Worm (Caenorhabditis elegans) whole organism, L3 larva: ENCODE results near the gene emre-1.

Source experiments
- R02D3.7 ChIP-seq: fragments of 150-350 bp; optimal IDR thresholded peaks from 2 replicates; lab custom pipeline; 2014; ENCODE audit warnings: missing biosample characterization, missing genetic modification characterization
- ZK546.5 ChIP-seq: sonication (generic microtip); optimal IDR thresholded peaks from 2 replicates; lab custom pipeline; 2017; ENCODE audit warnings: missing biosample characterization, missing genetic modification characterization
- aly-2 ChIP-seq: fragments of 150-350 bp; optimal IDR thresholded peaks from 2 replicates; lab custom pipeline; 2014; ENCODE audit warnings: missing biosample characterization, missing genetic modification characterization
- ama-1 ChIP-seq: fragments of 150-350 bp; optimal IDR thresholded peaks from 2 replicates; lab custom pipeline; 2018
- ceh-16 ChIP-seq: sonication (generic microtip); optimal IDR thresholded peaks from 2 replicates; lab custom pipeline; 2017; ENCODE audit warnings: missing biosample characterization, missing genetic modification characterization
- ceh-28 ChIP-seq: fragments of 150-350 bp; optimal IDR thresholded peaks from 2 replicates; lab custom pipeline; 2014; ENCODE audit warnings: missing biosample characterization, missing genetic modification reagents, missing genetic modification characterization
- ceh-82 ChIP-seq: fragments of 150-350 bp; optimal IDR thresholded peaks from 2 replicates; lab custom pipeline; 2014; ENCODE audit warnings: missing biosample characterization, missing genetic modification characterization
- ceh-9 ChIP-seq: sonication (generic microtip); optimal IDR thresholded peaks from 2 replicates; lab custom pipeline; 2018; ENCODE audit warnings: missing biosample characterization, missing genetic modification characterization
- daf-12 ChIP-seq: fragments of 150-350 bp; optimal IDR thresholded peaks from 2 replicates; lab custom pipeline; 2014; ENCODE audit warnings: missing biosample characterization, missing genetic modification reagents, missing genetic modification characterization
- egl-27 ChIP-seq: sonication (generic microtip); optimal IDR thresholded peaks from 4 replicates; lab custom pipeline; 2017; ENCODE audit warnings: missing biosample characterization, missing genetic modification reagents, missing genetic modification characterization
- egl-5 ChIP-seq: fragments of 150-350 bp; optimal IDR thresholded peaks from 2 replicates; lab custom pipeline; 2017; ENCODE audit warnings: missing biosample characterization, missing genetic modification reagents, missing genetic modification characterization, inconsistent platforms
- elt-1 ChIP-seq: fragments of 150-350 bp; optimal IDR thresholded peaks from 2 replicates; lab custom pipeline; 2014; ENCODE audit warnings: missing biosample characterization, missing genetic modification characterization
- elt-2 ChIP-seq: sonication (generic microtip); optimal IDR thresholded peaks from 2 replicates; lab custom pipeline; 2016; ENCODE audit warnings: missing genetic modification reagents, mild to moderate bottlenecking, missing genetic modification characterization, missing compliant biosample characterization
- eor-1 ChIP-seq, 2 experiments: fragments of 150-350 bp; optimal IDR thresholded peaks; 2 replicates each; lab custom pipeline; 2014 to 2018; ENCODE audit warnings: missing biosample characterization in 2 of 2, missing genetic modification characterization in 2 of 2
- fkh-10 ChIP-seq: sonication (generic microtip); optimal IDR thresholded peaks from 2 replicates; lab custom pipeline; 2017; ENCODE audit warnings: missing biosample characterization, missing genetic modification reagents, missing genetic modification characterization
- fkh-2 ChIP-seq: fragments of 150-350 bp; optimal IDR thresholded peaks from 2 replicates; lab custom pipeline; 2014; ENCODE audit warnings: missing biosample characterization, missing genetic modification reagents, missing genetic modification characterization
- fos-1 ChIP-seq: fragments of 150-350 bp; optimal IDR thresholded peaks from 2 replicates; lab custom pipeline; 2014; ENCODE audit warnings: missing biosample characterization, missing genetic modification characterization
- hmg-11 ChIP-seq: sonication (generic microtip); optimal IDR thresholded peaks from 2 replicates; lab custom pipeline; 2016; ENCODE audit warnings: missing genetic modification characterization, missing compliant biosample characterization
- jun-1 ChIP-seq: fragments of 150-350 bp; optimal IDR thresholded peaks from 2 replicates; lab custom pipeline; 2014; ENCODE audit warnings: missing biosample characterization, missing genetic modification reagents, missing genetic modification characterization
- lin-15B ChIP-seq: fragments of 150-350 bp; optimal IDR thresholded peaks from 2 replicates; lab custom pipeline; 2014; ENCODE audit warnings: missing biosample characterization, missing genetic modification characterization
- lin-39 ChIP-seq: fragments of 150-350 bp; optimal IDR thresholded peaks from 2 replicates; lab custom pipeline; 2018; ENCODE audit warnings: missing biosample characterization, missing genetic modification reagents, missing genetic modification characterization
- lsy-12 ChIP-seq: sonication (generic microtip); optimal IDR thresholded peaks from 2 replicates; lab custom pipeline; 2016; ENCODE audit warnings: mild to moderate bottlenecking, missing genetic modification characterization, missing compliant biosample characterization
- mdl-1 ChIP-seq: fragments of 150-350 bp; optimal IDR thresholded peaks from 2 replicates; lab custom pipeline; 2014; ENCODE audit warnings: missing biosample characterization, missing genetic modification characterization
- mml-1 ChIP-seq: fragments of 150-350 bp; sonication (generic microtip); optimal IDR thresholded peaks from 3 replicates; lab custom pipeline; 2014; ENCODE audit warnings: missing biosample characterization, missing genetic modification characterization
- nfya-1 ChIP-seq: sonication (generic microtip); optimal IDR thresholded peaks from 2 replicates; lab custom pipeline; 2017; ENCODE audit warnings: missing genetic modification characterization, mild to moderate bottlenecking, missing compliant biosample characterization, antibody characterized with exemption, moderate library complexity; ENCODE audit not compliant: insufficient read depth
- nhr-11 ChIP-seq: fragments of 150-350 bp; optimal IDR thresholded peaks from 2 replicates; lab custom pipeline; 2014; ENCODE audit warnings: missing biosample characterization, missing genetic modification characterization
- nhr-12 ChIP-seq: fragments of 150-350 bp; optimal IDR thresholded peaks from 2 replicates; lab custom pipeline; 2014; ENCODE audit warnings: missing biosample characterization, missing genetic modification characterization
- nhr-23 ChIP-seq: fragments of 150-350 bp; optimal IDR thresholded peaks from 2 replicates; lab custom pipeline; 2014; ENCODE audit warnings: missing biosample characterization, missing genetic modification reagents, missing genetic modification characterization
- nhr-237 ChIP-seq: fragments of 150-350 bp; optimal IDR thresholded peaks from 2 replicates; lab custom pipeline; 2014; ENCODE audit warnings: missing biosample characterization, missing genetic modification characterization
- nhr-25 ChIP-seq: sonication (generic microtip); optimal IDR thresholded peaks from 2 replicates; lab custom pipeline; 2017; ENCODE audit warnings: missing biosample characterization, missing genetic modification characterization
- nhr-28 ChIP-seq: fragments of 150-350 bp; optimal IDR thresholded peaks from 2 replicates; lab custom pipeline; 2014; ENCODE audit warnings: missing biosample characterization, missing genetic modification characterization
- nhr-43 ChIP-seq: sonication (generic microtip); optimal IDR thresholded peaks from 2 replicates; lab custom pipeline; 2016; ENCODE audit warnings: mild to moderate bottlenecking, missing genetic modification characterization, missing compliant biosample characterization; ENCODE audit not compliant: poor library complexity, severe bottlenecking
- nhr-67 ChIP-seq: fragments of 150-350 bp; optimal IDR thresholded peaks from 2 replicates; lab custom pipeline; 2014; ENCODE audit warnings: missing biosample characterization, missing genetic modification characterization
- nhr-76 ChIP-seq: fragments of 150-350 bp; sonication (generic microtip); optimal IDR thresholded peaks from 5 replicates; lab custom pipeline; 2014; ENCODE audit warnings: missing biosample characterization, missing genetic modification characterization
- nhr-77 ChIP-seq: fragments of 150-350 bp; optimal IDR thresholded peaks from 2 replicates; lab custom pipeline; 2014; ENCODE audit warnings: missing biosample characterization, missing genetic modification characterization
- pha-4 ChIP-seq: fragments of 150-350 bp; optimal IDR thresholded peaks from 2 replicates; lab custom pipeline; 2014; ENCODE audit warnings: missing biosample characterization, missing genetic modification reagents, missing genetic modification characterization
- pqm-1 ChIP-seq: fragments of 150-350 bp; optimal IDR thresholded peaks from 2 replicates; lab custom pipeline; 2017; ENCODE audit warnings: missing biosample characterization, missing genetic modification characterization, inconsistent platforms
- sea-2 ChIP-seq: fragments of 150-350 bp; sonication (generic microtip); optimal IDR thresholded peaks from 4 replicates; lab custom pipeline; 2014; ENCODE audit warnings: missing biosample characterization, missing genetic modification reagents, missing genetic modification characterization
- skn-1 ChIP-seq: fragments of 150-350 bp; optimal IDR thresholded peaks from 2 replicates; lab custom pipeline; 2014; ENCODE audit warnings: missing biosample characterization, missing genetic modification characterization
- snpc-4 ChIP-seq: fragments of 150-350 bp; optimal IDR thresholded peaks from 2 replicates; lab custom pipeline; 2014; ENCODE audit warnings: missing biosample characterization, missing genetic modification characterization
- tbx-2 ChIP-seq: sonication (generic microtip); optimal IDR thresholded peaks from 2 replicates; lab custom pipeline; 2016; ENCODE audit warnings: mild to moderate bottlenecking, missing genetic modification characterization, missing compliant biosample characterization
- unc-39 ChIP-seq: sonication (generic microtip); optimal IDR thresholded peaks from 4 replicates; lab custom pipeline; 2017; ENCODE audit warnings: missing biosample characterization, missing genetic modification characterization
- unc-62 ChIP-seq: fragments of 150-350 bp; sonication (generic microtip); optimal IDR thresholded peaks from 4 replicates; lab custom pipeline; 2014; ENCODE audit warnings: missing biosample characterization, missing genetic modification reagents, missing genetic modification characterization
- zag-1 ChIP-seq: fragments of 150-350 bp; optimal IDR thresholded peaks from 2 replicates; lab custom pipeline; 2014; ENCODE audit warnings: missing biosample characterization, missing genetic modification characterization
- ztf-11 ChIP-seq: fragments of 150-350 bp; optimal IDR thresholded peaks from 2 replicates; lab custom pipeline; 2014; ENCODE audit warnings: missing biosample characterization, missing genetic modification characterization
- ztf-4 ChIP-seq: fragments of 150-350 bp; optimal IDR thresholded peaks from 2 replicates; lab custom pipeline; 2014; ENCODE audit warnings: missing biosample characterization, missing genetic modification characterization

The emre-1 gene

ce11 chrX:14970221-14970801 lies 9.2 kb upstream of the emre-1 start, which contains the start of the genes flwr-1 and tbc-1 (continued):
- TF ChIP-seq egl-5 (tag; lab: Kevin White, UChicago) (peak; percentile 43), skn-1 (tag; lab: Kevin White, UChicago) (no peak), eor-1 (tag; optimal IDR thresholded peaks at IDR 0.05; lab: Kevin White, UChicago) (no peak)

DNA sequence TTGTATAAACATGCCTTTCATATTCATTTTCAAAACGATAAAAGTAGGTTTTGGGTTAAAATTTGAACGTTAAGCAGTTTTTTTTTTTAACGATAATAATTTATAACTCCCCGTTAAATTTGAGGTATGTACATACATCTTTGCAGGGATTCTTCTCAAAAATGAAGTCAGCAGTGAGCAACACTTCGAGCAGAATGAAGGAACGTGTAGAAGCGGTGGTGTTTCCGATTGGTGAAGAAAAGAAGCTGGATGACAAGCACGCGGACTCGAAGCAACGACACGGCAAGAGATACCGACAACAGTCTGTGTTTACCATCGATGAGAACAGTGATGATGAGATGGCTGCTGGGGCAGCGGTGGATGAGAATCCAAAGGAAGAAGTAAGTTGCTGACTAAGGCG lies 6.4 kb upstream of the emre-1 start:
- no peak for TF ChIP-seq lin-39
- no peak for TF ChIP-seq ceh-16
- no peak for TF ChIP-seq nhr-76 (tag; lab: Kevin White, UChicago)
- TF ChIP-seq lin-15B (tag; lab: Kevin White, UChicago) = no peak
- no peak for TF ChIP-seq nhr-23 (tag; lab: Kevin White, UChicago)
- no peak for TF ChIP-seq ceh-82 (tag; lab: Kevin White, UChicago)
- TF ChIP-seq ztf-11 (tag; lab: Kevin White, UChicago) = no peak
- TF ChIP-seq nhr-77 (tag; lab: Kevin White, UChicago) = no peak
- no peak for TF ChIP-seq snpc-4
- TF ChIP-seq eor-1 (tag; optimal IDR thresholded peaks at IDR 0.05; lab: Kevin White, UChicago) = no peak
- no peak for TF ChIP-seq aly-2
- TF ChIP-seq hmg-11 (tag; lab: Kevin White, UChicago) = no peak
- TF ChIP-seq elt-1 (tag; lab: Kevin White, UChicago) = no peak
- no peak for TF ChIP-seq nhr-25 (tag; lab: Kevin White, UChicago)
- TF ChIP-seq unc-62 (GFP tag; lab: Kevin White, UChicago) = no peak
- no peak for TF ChIP-seq egl-5 (tag; lab: Kevin White, UChicago)
- no peak for TF ChIP-seq sea-2 (GFP tag; lab: Kevin White, UChicago)
- no peak for TF ChIP-seq fkh-10 (GFP tag; lab: Kevin White, UChicago)
- TF ChIP-seq nhr-67 (tag; lab: Kevin White, UChicago) = no peak
- TF ChIP-seq, all 47 proteins: peak for 0

ce11 chrX:14975467-14976167 lies 3.9 kb upstream of the emre-1 start, which contains the start of gene F20D1.3:
Gene F20D1.3, plus strand, starts transcription at chrX:14976117.
- TF ChIP-seq nfya-1 (tag; lab: Kevin White, UChicago) (peak; percentile 64), nhr-11 (tag; lab: Kevin White, UChicago) (no peak), mdl-1 (peak; percentile 9), fos-1 (tag; lab: Kevin White, UChicago) (peak; percentile 95), mml-1 (tag; lab: Kevin White, UChicago) (no peak), eor-1 (tag; optimal IDR thresholded peaks at IDR 0.05; lab: Kevin White, UChicago) (no peak), lin-39 (peak; percentile 46), zag-1 (tag; lab: Kevin White, UChicago) (no peak), lsy-12 (tag; lab: Kevin White, UChicago) (no peak), skn-1 (tag; lab: Kevin White, UChicago) (peak; percentile 49), nhr-67 (tag; lab: Kevin White, UChicago) (no peak), R02D3.7 (tag; lab: Kevin White, UChicago) (no peak), ceh-16 (no peak), nhr-12 (tag; lab: Kevin White, UChicago) (no peak), tbx-2 (no peak), nhr-43 (tag; lab: Kevin White, UChicago) (peak; percentile 41), daf-12 (tag; lab: Kevin White, UChicago) (no peak), nhr-237 (no peak), snpc-4 (peak; percentile 42), nhr-25 (tag; lab: Kevin White, UChicago) (peak; percentile 58), hmg-11 (tag; lab: Kevin White, UChicago) (peak; percentile 64), egl-5 (tag; lab: Kevin White, UChicago) (peak; percentile 79), ZK546.5 (tag; lab: Kevin White, UChicago) (no peak), fkh-2 (no peak), nhr-23 (tag; lab: Kevin White, UChicago) (peak; percentile 76), lin-15B (tag; lab: Kevin White, UChicago) (peak; percentile 20), ceh-82 (tag; lab: Kevin White, UChicago) (no peak), ama-1 (lab: Kevin White, UChicago) (peak; percentile 12), ztf-4 (tag; lab: Kevin White, UChicago) (no peak), pqm-1 (tag; lab: Kevin White, UChicago) (no peak), ceh-9 (tag; lab: Kevin White, UChicago) (no peak), unc-39 (no peak), nhr-76 (tag; lab: Kevin White, UChicago) (no peak), ceh-28 (tag; lab: Kevin White, UChicago) (peak; percentile 76), nhr-28 (no peak), egl-27 (tag; lab: Kevin White, UChicago) (no peak), ztf-11 (tag; lab: Kevin White, UChicago) (no peak), nhr-77 (tag; lab: Kevin White, UChicago) (no peak), pha-4 (tag; lab: Kevin White, UChicago) (peak; percentile 55), sea-2 (GFP tag; lab: Kevin White, UChicago) (no peak), elt-1 (tag; lab: Kevin White, UChicago) (no peak), jun-1 (tag; lab: Kevin White, UChicago) (peak; percentile 74), elt-2 (peak; percentile 24)
